Fruit fly (Drosophila melanogaster) whole organism, embryonic: ENCODE results near the gene IntS14.
A peak's percentile ranks its signal among the peaks of the same experiment; 100 is the strongest.

Experiments used
- Adf1 ChIP-seq: fragments of 200-800 bp; sonication (Bioruptor generic); IDR thresholded peaks from 2 replicates; pipeline ENCODE4 v1.3.6; 2022; ENCODE audit warnings: missing biosample characterization, missing genetic modification characterization
- Bdp1 ChIP-seq: fragments of 200-800 bp; sonication (Bioruptor generic); optimal IDR thresholded peaks from 3 replicates; lab custom pipeline; 2016; ENCODE audit warnings: missing biosample characterization, missing genetic modification characterization
- CG11247 ChIP-seq: fragments of 200-800 bp; sonication (Bioruptor generic); IDR thresholded peaks from 2 replicates; pipeline ENCODE4 v1.3.6; 2022; ENCODE audit warnings: missing biosample characterization, missing genetic modification characterization
- CG11456 ChIP-seq: fragments of 200-800 bp; sonication (Bioruptor generic); IDR thresholded peaks from 3 replicates; pipeline ENCODE4 v1.3.6; 2022; ENCODE audit warnings: missing biosample characterization, missing genetic modification characterization
- CG1233 ChIP-seq: fragments of 200-800 bp; sonication (Bioruptor generic); optimal IDR thresholded peaks from 4 replicates; lab custom pipeline; 2018; ENCODE audit warnings: missing biosample characterization, mild to moderate bottlenecking, missing genetic modification characterization
- CG15601 ChIP-seq: fragments of 200-800 bp; sonication (Bioruptor generic); optimal IDR thresholded peaks from 3 replicates; lab custom pipeline; 2019; ENCODE audit warnings: missing biosample characterization, mild to moderate bottlenecking, missing genetic modification characterization, moderate library complexity
- CG16813 ChIP-seq: fragments of 200-800 bp; sonication (Bioruptor generic); IDR thresholded peaks from 3 replicates; pipeline ENCODE4 v1.3.6; 2022; ENCODE audit warnings: missing biosample characterization, missing genetic modification characterization; ENCODE audit not compliant: partially characterized antibody
- CG17359 ChIP-seq: fragments of 200-800 bp; sonication (Bioruptor generic); optimal IDR thresholded peaks from 3 replicates; lab custom pipeline; 2018; ENCODE audit warnings: missing biosample characterization, mild to moderate bottlenecking, missing genetic modification characterization, moderate library complexity
- CG17385 ChIP-seq: fragments of 200-800 bp; sonication (Bioruptor generic); optimal IDR thresholded peaks from 3 replicates; lab custom pipeline; 2018; ENCODE audit warnings: missing biosample characterization, mild to moderate bottlenecking, missing genetic modification characterization
- CG2712 ChIP-seq: fragments of 200-800 bp; optimal IDR thresholded peaks from 3 replicates; lab custom pipeline; 2019; ENCODE audit warnings: missing biosample characterization, mild to moderate bottlenecking, missing genetic modification characterization, moderate library complexity
- CG3065 ChIP-seq: fragments of 200-800 bp; sonication (Bioruptor generic); optimal IDR thresholded peaks from 2 replicates; lab custom pipeline; 2016; ENCODE audit warnings: missing biosample characterization, missing genetic modification characterization
- CG4282 ChIP-seq: fragments of 200-800 bp; sonication (Bioruptor generic); optimal IDR thresholded peaks from 2 replicates; lab custom pipeline; 2016; ENCODE audit warnings: missing biosample characterization, missing genetic modification characterization
- CG4424 ChIP-seq: fragments of 200-800 bp; sonication (Bioruptor generic); optimal IDR thresholded peaks from 3 replicates; lab custom pipeline; 2016; ENCODE audit warnings: missing biosample characterization, missing genetic modification characterization
- CG5953 ChIP-seq: fragments of 200-800 bp; sonication (Bioruptor generic); IDR thresholded peaks from 2 replicates; pipeline ENCODE4 v1.3.6; 2022; ENCODE audit warnings: missing biosample characterization, missing genetic modification characterization
- CG7357 ChIP-seq: fragments of 200-800 bp; sonication (Bioruptor generic); IDR thresholded peaks from 3 replicates; pipeline ENCODE4 v1.3.6; 2022; ENCODE audit warnings: missing biosample characterization, missing genetic modification characterization
- CG7556 ChIP-seq: fragments of 200-800 bp; sonication (Bioruptor generic); optimal IDR thresholded peaks from 2 replicates; lab custom pipeline; 2017; ENCODE audit warnings: missing biosample characterization, mild to moderate bottlenecking, missing genetic modification characterization
- CG8924 ChIP-seq: fragments of 200-800 bp; optimal IDR thresholded peaks from 3 replicates; lab custom pipeline; 2019; ENCODE audit warnings: missing biosample characterization, mild to moderate bottlenecking, missing genetic modification characterization, moderate library complexity
- CG9437 ChIP-seq: fragments of 200-800 bp; sonication (Bioruptor generic); optimal IDR thresholded peaks from 2 replicates; lab custom pipeline; 2018; ENCODE audit warnings: missing biosample characterization, mild to moderate bottlenecking, missing genetic modification characterization
- D ChIP-seq, 2 experiments: fragments of 200-800 bp in 1 of 2; fragments of >200 bp in 1 of 2; sonication (Bioruptor generic) in 1 of 2; optimal IDR thresholded peaks; 2 replicates in 1 of 2; 3 replicates in 1 of 2; lab custom pipeline; 2017; ENCODE audit warnings: mild to moderate bottlenecking in 1 of 2, missing biosample characterization in 1 of 2, missing genetic modification characterization in 1 of 2, missing genetic modification reagents in 1 of 2
- Eip74EF ChIP-seq, 2 experiments: fragments of 200-800 bp in 1 of 2; fragments of >200 bp in 1 of 2; sonication (Bioruptor generic) in 1 of 2; optimal IDR thresholded peaks; 2 replicates each; lab custom pipeline; 2017 to 2019; ENCODE audit warnings: missing biosample characterization in 2 of 2, missing genetic modification characterization in 2 of 2, mild to moderate bottlenecking in 1 of 2, moderate library complexity in 1 of 2
- GATAe ChIP-seq: fragments of 200-800 bp; sonication (Bioruptor generic); conservative IDR thresholded peaks from 2 replicates; pipeline ENCODE4 v1.3.6; 2022; ENCODE audit warnings: missing biosample characterization, missing genetic modification characterization
- Gsc ChIP-seq: fragments of 200-800 bp; sonication (Bioruptor generic); IDR thresholded peaks from 2 replicates; pipeline ENCODE4 v1.3.6; 2022; ENCODE audit warnings: missing biosample characterization, missing genetic modification characterization
- Hsf ChIP-seq: fragments of 200-800 bp; sonication (Bioruptor generic); optimal IDR thresholded peaks from 3 replicates; lab custom pipeline; 2016; ENCODE audit warnings: missing biosample characterization, missing genetic modification characterization
- Nf-YA ChIP-seq: fragments of 200-800 bp; sonication (Bioruptor generic); IDR thresholded peaks from 2 replicates; pipeline ENCODE4 v1.3.6; 2022; ENCODE audit warnings: missing biosample characterization, missing genetic modification characterization
- Optix ChIP-seq: fragments of 200-800 bp; sonication (Bioruptor generic); IDR thresholded peaks from 3 replicates; pipeline ENCODE4 v1.3.6; 2022; ENCODE audit warnings: missing biosample characterization, missing genetic modification characterization
- Pdp1 ChIP-seq, 2 experiments: fragments of 200-800 bp; sonication (Bioruptor generic); optimal IDR thresholded peaks; 3 replicates each; lab custom pipeline; 2016; ENCODE audit warnings: missing biosample characterization in 2 of 2, missing genetic modification characterization in 2 of 2, mild to moderate bottlenecking in 1 of 2, moderate library complexity in 1 of 2
- Ravus ChIP-seq: fragments of 200-800 bp; sonication (Bioruptor generic); IDR thresholded peaks from 2 replicates; pipeline ENCODE4 v1.3.6; 2022; ENCODE audit warnings: missing biosample characterization, missing genetic modification characterization
- Ssrp ChIP-seq: fragments of 200-800 bp; sonication (Bioruptor generic); optimal IDR thresholded peaks from 2 replicates; lab custom pipeline; 2018; ENCODE audit warnings: missing biosample characterization, mild to moderate bottlenecking, missing genetic modification characterization, moderate library complexity
- Tbp ChIP-seq: fragments of >200 bp; optimal IDR thresholded peaks from 2 replicates; lab custom pipeline; 2018; ENCODE audit warnings: missing biosample characterization, missing genetic modification characterization
- ap ChIP-seq: fragments of 200-800 bp; sonication (Bioruptor generic); IDR thresholded peaks from 2 replicates; pipeline ENCODE4 v1.3.6; 2022; ENCODE audit warnings: missing biosample characterization, missing genetic modification characterization
- btn ChIP-seq: fragments of 200-800 bp; sonication (Bioruptor generic); optimal IDR thresholded peaks from 2 replicates; lab custom pipeline; 2016; ENCODE audit warnings: missing biosample characterization, missing genetic modification characterization
- ci ChIP-seq: fragments of 200-800 bp; sonication (Bioruptor generic); IDR thresholded peaks from 3 replicates; pipeline ENCODE4 v1.3.6; 2022; ENCODE audit warnings: missing biosample characterization, missing genetic modification characterization
- danr ChIP-seq: fragments of 200-800 bp; sonication (Bioruptor generic); IDR thresholded peaks from 2 replicates; pipeline ENCODE4 v1.3.6; 2022; ENCODE audit warnings: missing biosample characterization, missing genetic modification characterization
- gsb ChIP-seq: fragments of 200-800 bp; sonication (Bioruptor generic); IDR thresholded peaks from 2 replicates; pipeline ENCODE4 v1.3.6; 2022; ENCODE audit warnings: missing biosample characterization, missing genetic modification characterization
- h ChIP-seq: fragments of >200 bp; optimal IDR thresholded peaks from 2 replicates; lab custom pipeline; 2017
- inv ChIP-seq: fragments of 200-800 bp; sonication (Bioruptor generic); IDR thresholded peaks from 2 replicates; pipeline ENCODE4 v1.3.6; 2022; ENCODE audit warnings: missing biosample characterization, missing genetic modification characterization; ENCODE audit not compliant: partially characterized antibody
- kay ChIP-seq: fragments of 200-800 bp; sonication (Bioruptor generic); optimal IDR thresholded peaks from 2 replicates; lab custom pipeline; 2016; ENCODE audit warnings: missing biosample characterization, missing genetic modification characterization
- lilli ChIP-seq: fragments of 200-800 bp; sonication (Bioruptor generic); optimal IDR thresholded peaks from 3 replicates; lab custom pipeline; 2016; ENCODE audit warnings: missing biosample characterization, missing genetic modification characterization
- lmd ChIP-seq: fragments of 200-800 bp; sonication (Bioruptor generic); IDR thresholded peaks from 2 replicates; pipeline ENCODE4 v1.3.6; 2022; ENCODE audit warnings: missing biosample characterization, missing genetic modification characterization
- nerfin-1 ChIP-seq: fragments of 200-800 bp; sonication (Bioruptor generic); optimal IDR thresholded peaks from 3 replicates; lab custom pipeline; 2019; ENCODE audit warnings: missing biosample characterization, mild to moderate bottlenecking, missing genetic modification characterization, moderate library complexity
- pan ChIP-seq, 4 experiments: fragments of >200 bp in 3 of 4; fragments of 200-800 bp in 1 of 4; sonication (Bioruptor generic) in 1 of 4; optimal IDR thresholded peaks in 3 of 4; IDR thresholded peaks in 1 of 4; 2 replicates each; pipeline versions ENCODE4 v1.3.6 to Lab custom; 2017 to 2022; ENCODE audit warnings: missing biosample characterization in 2 of 4, missing genetic modification characterization in 2 of 4, mixed read lengths in 1 of 4
- phol ChIP-seq: fragments of 200-800 bp; sonication (Bioruptor generic); optimal IDR thresholded peaks from 3 replicates; lab custom pipeline; 2018; ENCODE audit warnings: missing biosample characterization, mild to moderate bottlenecking, missing genetic modification characterization, moderate library complexity
- ranshi ChIP-seq: fragments of 200-800 bp; sonication (Bioruptor generic); IDR thresholded peaks from 2 replicates; pipeline ENCODE4 v1.3.6; 2022; ENCODE audit warnings: missing biosample characterization, missing genetic modification characterization
- sim ChIP-seq: fragments of 200-800 bp; sonication (Bioruptor generic); IDR thresholded peaks from 2 replicates; pipeline ENCODE4 v1.3.6; 2022; ENCODE audit warnings: missing biosample characterization, missing genetic modification characterization
- sug ChIP-seq: fragments of 200-800 bp; optimal IDR thresholded peaks from 2 replicates; lab custom pipeline; 2019; ENCODE audit warnings: missing biosample characterization, mild to moderate bottlenecking, missing genetic modification characterization, moderate library complexity
- tgo ChIP-seq: fragments of 200-800 bp; sonication (Bioruptor generic); IDR thresholded peaks from 3 replicates; pipeline ENCODE4 v1.3.6; 2022; ENCODE audit warnings: missing biosample characterization, missing genetic modification characterization
- vnd ChIP-seq: fragments of 200-800 bp; sonication (Bioruptor generic); IDR thresholded peaks from 3 replicates; pipeline ENCODE4 v1.3.6; 2022; ENCODE audit warnings: missing biosample characterization, missing genetic modification characterization; ENCODE audit not compliant: partially characterized antibody
- yki ChIP-seq: fragments of >200 bp; optimal IDR thresholded peaks from 3 replicates; lab custom pipeline; 2018

The IntS14 gene

DNA sequence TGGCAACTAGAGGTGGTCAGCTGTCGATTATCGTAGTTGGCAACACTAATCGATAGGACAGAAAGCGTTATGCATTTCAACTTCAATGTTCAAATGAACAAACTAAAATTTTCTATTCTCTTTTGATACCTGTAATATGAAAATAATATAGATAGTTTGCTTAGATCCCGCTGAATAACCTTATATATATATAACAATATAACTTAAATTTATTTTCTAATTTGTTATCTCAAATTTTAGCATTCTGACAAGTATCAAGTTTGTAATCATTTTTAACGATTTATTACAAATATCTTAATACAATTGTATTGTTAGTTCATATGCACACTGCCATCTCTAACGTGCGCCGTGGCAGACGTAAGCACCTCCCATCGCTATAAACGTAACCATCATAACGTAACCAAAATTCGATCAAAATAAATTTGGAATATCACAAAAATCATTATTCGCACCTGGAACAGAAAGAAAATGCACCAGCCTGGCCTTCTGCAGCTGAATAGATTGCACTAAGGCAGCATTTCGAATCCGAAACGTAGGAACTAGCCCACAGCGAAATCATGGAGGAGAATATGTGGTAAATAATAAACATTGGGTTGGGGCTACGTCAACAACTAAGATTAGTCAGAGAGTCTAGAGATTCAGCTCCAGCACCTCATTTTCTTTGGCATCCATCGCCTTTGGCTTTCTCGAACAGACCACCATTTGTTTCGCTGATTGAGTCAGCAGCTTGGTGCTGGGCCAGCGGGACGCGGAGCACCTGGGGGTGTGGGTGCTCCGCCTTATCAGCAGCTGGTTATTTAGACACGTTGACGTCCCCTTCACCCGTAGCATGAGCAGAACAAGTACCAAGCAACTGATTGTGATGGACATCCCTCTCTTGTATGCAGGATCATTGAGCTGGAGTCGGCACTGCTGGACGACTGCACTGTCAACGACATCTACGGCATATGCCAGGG, 35.0 kb upstream of the IntS14 start, which contains the start of the genes Pino and TBC1D23 (continued):
- TF ChIP-seq nerfin-1 (tag; lab: Kevin White, UChicago) (peak; percentile 46), Pdp1 (GFP tag; optimal IDR thresholded peaks at IDR 0.05; lab: Kevin White, UChicago) (peak; percentile 26 to 41), CG4282 (GFP tag; lab: Kevin White, UChicago) (no peak), lilli (GFP tag; lab: Kevin White, UChicago) (peak; percentile 78), CG17385 (GFP tag; lab: Kevin White, UChicago) (peak; percentile 47), Nf-YA (GFP tag; lab: Robert Waterston, UW) (no peak), btn (no peak), CG11456 (GFP tag; lab: Robert Waterston, UW) (peak; percentile 75; the same call in 2 of the 3 replicates), sim (GFP tag; lab: Robert Waterston, UW) (no peak), CG17359 (peak; percentile 51), CG8924 (tag; lab: Kevin White, UChicago) (peak; percentile 80), CG5953 (GFP tag; lab: Robert Waterston, UW) (no peak), CG1233 (GFP tag; lab: Kevin White, UChicago) (peak; percentile 53), CG4424 (peak; percentile 64), Ravus (GFP tag; lab: Robert Waterston, UW) (no peak; the same call in 1 of the 2 replicates), Eip74EF (GFP tag; optimal IDR thresholded peaks at IDR 0.05; lab: Kevin White, UChicago) (no peak), Bdp1 (GFP tag; lab: Kevin White, UChicago) (no peak), kay (GFP tag; lab: Kevin White, UChicago) (no peak), Tbp (GFP tag; lab: Kevin White, UChicago) (no peak), phol (tag; lab: Kevin White, UChicago) (peak; percentile 80), CG15601 (peak; percentile 53), lmd (GFP tag; lab: Robert Waterston, UW) (peak; percentile 73), D (optimal IDR thresholded peaks at IDR 0.05; lab: Kevin White, UChicago) (no peak), D (GFP tag; optimal IDR thresholded peaks at IDR 0.05; lab: Kevin White, UChicago) (peak; percentile 45), Optix (GFP tag; lab: Robert Waterston, UW) (no peak), danr (GFP tag; lab: Robert Waterston, UW) (peak; percentile 38; the same call in 1 of the 2 replicates), CG7357 (GFP tag; lab: Robert Waterston, UW) (0 out of 3 replicates have a peak, but pooled peaks have one; percentile 15), ranshi (GFP tag; lab: Robert Waterston, UW) (peak; percentile 71; the same call in 1 of the 2 replicates), ci (GFP tag; lab: Robert Waterston, UW) (no peak), Hsf (GFP tag; lab: Kevin White, UChicago) (peak; percentile 36), pan (optimal IDR thresholded peaks at IDR 0.05; lab: Kevin White, UChicago) (no peak), pan (GFP tag; optimal IDR thresholded peaks at IDR 0.05 in 1 of 2, IDR thresholded peaks at IDR 0.05 in 1 of 2) (peak in 1 of 2 experiments; percentile 77), sug (tag; lab: Kevin White, UChicago) (peak; percentile 83), gsb (GFP tag; lab: Robert Waterston, UW) (no peak), CG7556 (peak; percentile 71), yki (no peak), GATAe (GFP tag; lab: Robert Waterston, UW) (0 out of 2 replicates have a peak, but pooled peaks have one; percentile 18), tgo (GFP tag; lab: Robert Waterston, UW) (peak; percentile 71), h (lab: Kevin White, UChicago) (no peak), CG16813 (GFP tag; lab: Robert Waterston, UW) (peak; percentile 73; the same call in 2 of the 3 replicates), CG2712 (tag; lab: Kevin White, UChicago) (peak; percentile 82), Gsc (GFP tag; lab: Robert Waterston, UW) (no peak), CG3065 (GFP tag; lab: Kevin White, UChicago) (peak; percentile 5), CG9437 (peak; percentile 100), ap (GFP tag; lab: Robert Waterston, UW) (no peak), Ssrp (tag; lab: Kevin White, UChicago) (peak; percentile 76), CG11247 (peak; percentile 62; the same call in 1 of the 2 replicates), Adf1 (GFP tag; lab: Robert Waterston, UW) (peak; percentile 17; the same call in 1 of the 2 replicates), inv (GFP tag; lab: Robert Waterston, UW) (peak; percentile 53), vnd (peak; percentile 64)
